Fruit fly (Drosophila melanogaster) S2 (cell line): Measurements from ENCODE around the gene TwdlY.

Experiments used
- CG8478 ChIP-seq: fragments of >200 bp; optimal IDR thresholded peaks from 2 replicates; lab custom pipeline; 2018
- CTCF ChIP-seq, 2 experiments: fragments of >200 bp; optimal IDR thresholded peaks; 2 replicates each; lab custom pipeline; 2018

TwdlY gene

DNA sequence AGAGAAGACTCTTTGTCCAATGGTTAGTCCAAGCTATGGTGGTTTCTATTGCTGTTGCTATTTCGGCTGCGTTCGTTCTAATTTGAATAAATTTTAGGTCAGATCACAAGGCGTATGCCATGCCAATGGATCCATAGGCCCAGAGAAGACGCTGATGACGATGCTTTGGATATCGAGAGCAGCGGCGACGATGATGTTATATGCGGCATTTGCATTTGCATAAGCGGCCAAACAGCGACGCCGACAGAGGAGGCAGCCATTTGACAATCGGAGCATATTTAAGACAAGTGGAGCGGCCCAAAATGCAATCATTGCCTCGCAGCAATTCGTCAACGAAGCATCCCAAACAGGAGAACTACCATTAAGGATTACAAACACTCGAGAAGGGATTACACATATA, at the start of gene TwdlY:
TSS of gene TwdlY (plus strand) at position 301 of the 400 bp plus-strand sequence.
- TF ChIP-seq CG8478 (lab: Kevin White, UChicago) (no peak), CTCF (optimal IDR thresholded peaks at IDR 0.05; lab: Kevin White, UChicago) (no peak)

DNA sequence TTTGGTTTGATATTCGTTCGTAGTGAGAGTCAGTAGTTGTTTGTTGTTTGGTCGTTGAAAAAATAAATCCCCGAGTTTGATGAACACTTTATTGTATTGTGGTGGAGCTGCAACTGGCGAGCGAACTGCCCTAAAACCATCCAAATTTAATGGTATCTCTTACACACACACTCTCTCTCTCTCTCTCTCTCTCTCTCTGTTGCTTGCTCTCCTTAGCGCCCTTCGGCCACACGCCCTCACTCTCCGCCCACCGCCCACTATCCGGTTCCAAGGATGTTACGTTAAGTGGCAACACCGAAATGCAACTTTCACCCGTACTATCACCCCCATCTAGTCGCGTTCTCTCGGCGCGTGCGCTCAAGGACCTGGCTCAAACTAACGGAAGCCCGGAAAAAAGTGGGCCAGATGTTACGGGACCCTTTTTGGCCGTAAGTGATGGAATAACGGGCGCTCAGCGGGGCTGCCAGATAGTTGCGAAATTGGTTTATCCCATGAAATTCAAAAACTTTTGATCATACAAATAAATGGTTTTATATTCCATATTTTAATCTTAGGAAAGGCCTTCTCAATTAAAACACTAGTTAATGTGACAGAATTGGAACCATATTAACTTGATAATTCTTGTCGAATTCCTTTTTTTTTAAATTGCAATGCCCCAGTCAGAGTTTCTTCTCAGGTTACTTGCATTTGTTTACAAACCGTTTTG, 47.2 kb upstream of the TwdlY start:
- TF ChIP-seq CG8478 (lab: Kevin White, UChicago) (no peak), CTCF (optimal IDR thresholded peaks at IDR 0.05; lab: Kevin White, UChicago) (no peak)

dm6 chrX:16688106-16688459, 46.7 kb upstream of the TwdlY start:
- TF ChIP-seq CTCF (optimal IDR thresholded peaks at IDR 0.05; lab: Kevin White, UChicago) (no peak), CG8478 (lab: Kevin White, UChicago) (no peak)

- TF ChIP-seq CG8478 (lab: Kevin White, UChicago) (no peak), CTCF (optimal IDR thresholded peaks at IDR 0.05; lab: Kevin White, UChicago) (no peak)
Measured at dm6 chrX:16689339-16689738, 45.4 kb upstream of the TwdlY start.

- TF ChIP-seq CG8478 (lab: Kevin White, UChicago) (no peak), CTCF (optimal IDR thresholded peaks at IDR 0.05; lab: Kevin White, UChicago) (no peak)
Measured at dm6 chrX:16689966-16690365, 44.8 kb upstream of the TwdlY start.

DNA sequence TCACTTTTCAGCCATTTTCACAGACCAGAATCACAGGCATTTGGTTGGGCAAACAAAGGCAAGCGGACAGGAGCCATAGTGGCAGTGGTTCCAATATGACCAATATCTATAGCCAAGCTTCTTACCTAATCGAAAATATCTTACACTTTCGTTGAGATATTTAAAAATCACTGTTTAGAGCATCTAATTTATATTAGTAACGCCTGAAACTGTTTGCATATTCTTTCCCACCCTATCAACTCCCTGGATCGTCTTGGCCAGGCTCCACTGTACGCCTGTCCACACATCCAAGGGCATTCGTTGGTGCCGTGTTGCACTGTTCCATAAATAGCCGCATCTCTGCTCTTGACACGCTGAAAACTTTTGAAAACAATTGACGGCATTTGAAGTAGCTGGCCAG, 44.2 kb upstream of the TwdlY start:
- TF ChIP-seq CTCF (optimal IDR thresholded peaks at IDR 0.05; lab: Kevin White, UChicago), result no peak
- no peak for TF ChIP-seq CG8478 (lab: Kevin White, UChicago)

- TF ChIP-seq CG8478 (lab: Kevin White, UChicago), result no peak
- no peak for TF ChIP-seq CTCF (optimal IDR thresholded peaks at IDR 0.05; lab: Kevin White, UChicago)
Measured at dm6 chrX:16691440-16691839, 43.3 kb upstream of the TwdlY start.

DNA sequence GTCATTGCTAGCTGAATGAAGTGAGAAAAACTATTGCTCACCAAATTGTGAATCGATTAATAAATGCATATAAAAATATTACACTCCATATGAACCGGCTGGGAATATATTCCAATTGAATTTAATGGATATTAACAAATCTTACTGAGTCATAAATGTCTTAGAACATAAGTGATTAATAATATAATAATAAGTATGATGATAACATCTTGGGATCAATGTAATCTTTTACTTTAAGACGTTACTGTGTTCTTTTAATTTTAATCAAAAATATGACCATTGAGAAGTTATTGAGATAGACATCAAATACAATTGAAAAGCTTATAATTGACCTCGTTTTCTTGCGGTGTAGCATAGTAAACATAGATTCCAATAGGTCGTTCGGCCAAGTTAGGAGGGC, 42.4 kb upstream of the TwdlY start:
- no peak for TF ChIP-seq CTCF (optimal IDR thresholded peaks at IDR 0.05; lab: Kevin White, UChicago)
- TF ChIP-seq CG8478 (lab: Kevin White, UChicago), result no peak

dm6 chrX:16693805-16694387, 40.9 kb upstream of the TwdlY start:
- TF ChIP-seq CG8478 (lab: Kevin White, UChicago) (no peak), CTCF (optimal IDR thresholded peaks at IDR 0.05; lab: Kevin White, UChicago) (no peak)

- no peak for TF ChIP-seq CTCF (optimal IDR thresholded peaks at IDR 0.05; lab: Kevin White, UChicago)
- TF ChIP-seq CG8478 (lab: Kevin White, UChicago), result no peak
Measured at dm6 chrX:16694477-16694876, 40.3 kb upstream of the TwdlY start.

- TF ChIP-seq CTCF (optimal IDR thresholded peaks at IDR 0.05; lab: Kevin White, UChicago) (no peak), CG8478 (lab: Kevin White, UChicago) (no peak)
Measured at dm6 chrX:16694959-16695358, 39.8 kb upstream of the TwdlY start, which contains the start of gene Septin4. Gene Septin4, minus strand, starts transcription at chrX:16695173.

DNA sequence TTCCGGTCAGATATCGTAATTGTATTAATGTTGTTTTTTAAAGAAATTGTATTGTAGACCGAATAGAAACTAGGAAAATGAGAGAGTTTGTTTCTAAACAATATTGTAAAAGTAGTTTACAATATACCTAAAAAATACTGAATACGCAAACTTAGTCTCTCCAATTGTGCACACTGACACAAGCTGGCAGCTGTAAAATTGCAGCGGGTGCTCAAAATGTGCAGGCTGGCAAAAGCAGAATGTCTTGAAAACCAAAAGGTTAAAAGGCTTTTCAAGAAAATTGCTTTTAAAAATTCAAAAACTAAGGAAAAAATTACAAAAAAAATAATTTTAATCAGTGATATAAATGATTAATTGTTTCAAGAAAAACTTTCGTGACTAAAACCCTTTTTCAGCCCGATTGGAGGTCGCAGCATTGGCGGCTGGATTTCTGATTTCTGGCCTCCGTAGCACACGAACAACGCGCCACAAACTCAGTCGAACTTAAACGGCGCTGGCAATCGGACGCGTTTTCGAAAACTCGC, 39.0 kb upstream of the TwdlY start, which contains the start of gene CG4678:
TSS of gene CG4678 (plus strand) at position 474 of the 524 bp plus-strand sequence.
- no peak for TF ChIP-seq CG8478 (lab: Kevin White, UChicago)
- peak in 1 of 2 experiments; percentile 23 for TF ChIP-seq CTCF (optimal IDR thresholded peaks at IDR 0.05; lab: Kevin White, UChicago)

DNA sequence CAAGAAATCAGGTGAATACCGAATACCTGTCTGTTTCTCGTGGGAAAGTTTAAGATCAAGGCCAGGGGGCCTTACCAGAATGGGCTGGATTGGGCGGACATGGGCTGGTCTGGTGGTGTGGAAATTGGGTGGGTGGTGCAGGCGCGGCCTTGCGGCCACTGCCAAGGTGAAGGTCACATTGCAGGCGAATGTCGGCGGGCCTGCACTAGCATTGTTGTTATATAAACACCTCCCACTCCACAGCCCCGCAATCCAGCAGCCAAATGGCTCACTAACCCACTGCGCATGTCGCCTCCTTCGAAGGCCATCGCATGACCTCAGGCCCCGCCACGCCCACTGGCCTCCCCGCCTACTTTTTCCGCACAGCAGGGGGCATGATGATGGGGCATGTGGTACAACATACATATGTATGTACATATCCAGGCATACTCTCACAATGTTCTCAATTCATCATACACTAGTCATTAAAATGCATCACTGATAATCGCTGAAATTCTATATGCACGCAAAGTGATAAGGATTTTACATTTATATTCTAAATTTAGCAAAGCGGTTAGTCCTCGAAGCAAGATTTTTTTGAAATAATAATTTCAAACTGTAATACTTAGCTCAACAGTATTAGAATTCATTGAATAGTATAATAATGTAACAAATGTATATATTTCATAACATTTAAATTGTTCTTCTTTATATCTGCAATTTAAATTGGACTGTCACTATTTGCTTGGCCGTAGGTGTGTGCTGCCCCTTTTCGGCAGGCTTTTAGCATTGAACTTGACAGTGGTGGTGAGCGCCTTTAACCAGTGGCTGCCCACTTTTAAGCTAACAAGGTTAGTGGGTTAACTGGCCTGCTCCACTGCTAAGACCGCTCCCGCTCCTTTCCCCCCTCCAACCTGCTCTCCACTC, 37.9 kb upstream of the TwdlY start:
- no peak for TF ChIP-seq CTCF (optimal IDR thresholded peaks at IDR 0.05; lab: Kevin White, UChicago)
- TF ChIP-seq CG8478 (lab: Kevin White, UChicago), result no peak

DNA sequence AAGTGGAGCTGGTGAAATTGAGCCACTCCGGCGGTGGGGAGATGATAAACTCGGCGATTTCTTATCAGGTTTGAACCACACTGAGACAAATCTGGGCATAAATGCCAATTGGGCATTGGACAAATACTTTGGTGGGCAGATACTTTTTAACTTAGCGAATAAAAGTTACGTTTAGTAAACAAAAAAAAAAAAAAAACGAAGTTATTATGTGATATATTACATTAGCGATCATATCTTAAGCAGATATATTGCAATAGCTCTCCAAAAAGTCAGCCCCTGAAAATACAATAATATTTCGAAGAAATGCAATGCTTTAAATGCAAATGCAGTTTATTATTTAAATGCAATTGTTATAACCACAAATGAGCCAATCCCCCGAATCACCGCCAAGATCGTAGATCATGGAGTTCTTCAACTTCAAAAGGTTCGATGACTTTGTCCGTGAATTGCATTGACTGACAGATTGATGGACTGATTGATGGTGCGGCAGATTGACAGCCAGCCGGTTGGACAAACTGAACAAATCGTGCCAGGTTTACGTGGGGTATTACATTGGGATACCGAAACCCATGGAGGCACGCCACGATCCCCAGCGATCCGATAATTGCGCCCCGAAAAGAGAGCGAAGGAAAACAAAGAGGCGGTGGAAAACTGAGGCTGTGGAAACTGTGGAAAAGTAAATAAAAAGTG, 36.7 kb upstream of the TwdlY start:
- TF ChIP-seq CTCF (optimal IDR thresholded peaks at IDR 0.05; lab: Kevin White, UChicago) (no peak), CG8478 (lab: Kevin White, UChicago) (no peak)
